Worm (Caenorhabditis elegans): ENCODE measurements around the gene pals-28.

DNA sequence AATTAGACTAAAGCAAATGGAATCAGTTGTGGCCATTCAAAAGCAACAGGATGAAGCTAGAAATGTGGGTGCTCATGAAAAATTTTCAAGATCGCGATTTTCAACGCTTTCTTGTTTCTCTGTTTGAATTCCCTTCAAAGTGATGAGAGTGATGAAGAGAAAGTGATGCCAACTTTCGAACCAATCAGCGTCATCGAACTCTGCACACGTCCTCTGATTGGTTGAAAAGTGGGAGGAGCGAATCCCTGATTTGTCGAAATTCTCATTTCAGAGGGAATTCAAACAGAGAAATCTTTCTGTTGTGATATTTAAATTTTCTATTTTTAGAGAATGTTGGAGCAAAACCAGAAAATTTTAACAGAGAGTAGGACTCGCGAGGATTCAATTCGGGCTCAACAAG lies 2.5 kb upstream of the pals-28 start:
- no peak for TF ChIP-seq hmg-4 (GFP tag; optimal IDR thresholded peaks at IDR 0.05)
- TF ChIP-seq aly-1 (tag; optimal IDR thresholded peaks at IDR 0.05) = no peak
- TF ChIP-seq ama-1 (optimal IDR thresholded peaks at IDR 0.05) = no peak
- TF ChIP-seq pes-1 (GFP tag; IDR thresholded peaks at IDR 0.05) = no peak
- no peak for TF ChIP-seq flt-1 (GFP tag; IDR thresholded peaks at IDR 0.05)
- TF ChIP-seq scrt-1 (GFP tag; IDR thresholded peaks at IDR 0.05) = no peak
- no peak for TF ChIP-seq B0310.2 (tag; optimal IDR thresholded peaks at IDR 0.05)
- no peak for TF ChIP-seq tra-4 (tag; optimal IDR thresholded peaks at IDR 0.05)
- TF ChIP-seq hmbx-1 (tag; optimal IDR thresholded peaks at IDR 0.05) = no peak
- TF ChIP-seq tbx-11 (GFP tag; IDR thresholded peaks at IDR 0.05) = no peak
- no peak for TF ChIP-seq F13C5.2 (tag; optimal IDR thresholded peaks at IDR 0.05)
- no peak for TF ChIP-seq ceh-36 (tag; optimal IDR thresholded peaks at IDR 0.05)
